Worm (Caenorhabditis elegans) whole organism, L1 larva: ENCODE measurements around the gene D1086.1.

Source experiments
- C34B4.2 ChIP-seq: sonication (generic microtip); optimal IDR thresholded peaks from 2 replicates; lab custom pipeline; 2017; ENCODE audit warnings: mild to moderate bottlenecking, missing genetic modification characterization, missing compliant biosample characterization
- aly-2 ChIP-seq: fragments of 150-350 bp; optimal IDR thresholded peaks from 2 replicates; lab custom pipeline; 2014; ENCODE audit warnings: missing biosample characterization, missing genetic modification characterization
- ama-1 ChIP-seq: fragments of 150-350 bp; optimal IDR thresholded peaks from 2 replicates; lab custom pipeline; 2014
- ceh-88 ChIP-seq: fragments of 200-800 bp; sonication (Bioruptor generic); IDR thresholded peaks from 2 replicates; pipeline ENCODE4 v1.3.6; 2022; ENCODE audit warnings: missing genetic modification characterization, missing compliant biosample characterization
- egl-27 ChIP-seq, 2 experiments: fragments of 150-350 bp in 1 of 2; sonication (generic microtip); optimal IDR thresholded peaks; 3 replicates each; lab custom pipeline; 2017 to 2018; ENCODE audit warnings: missing biosample characterization in 2 of 2, missing genetic modification characterization in 2 of 2, missing genetic modification reagents in 2 of 2
- elt-2 ChIP-seq: sonication (generic microtip); optimal IDR thresholded peaks from 2 replicates; lab custom pipeline; 2016; ENCODE audit warnings: missing genetic modification characterization, mild to moderate bottlenecking, inconsistent platforms, missing compliant biosample characterization, missing genetic modification reagents
- elt-3 ChIP-seq, 6 experiments: fragments of 150-350 bp in 1 of 6; sonication (generic microtip); optimal IDR thresholded peaks; 2 replicates each; lab custom pipeline; 2017 to 2018; ENCODE audit warnings: missing biosample characterization in 6 of 6, missing genetic modification characterization in 6 of 6, inconsistent platforms in 1 of 6
- fkh-10 ChIP-seq: sonication (generic microtip); optimal IDR thresholded peaks from 2 replicates; lab custom pipeline; 2017; ENCODE audit warnings: missing biosample characterization, missing genetic modification reagents, missing genetic modification characterization
- fos-1 ChIP-seq: fragments of 150-350 bp; optimal IDR thresholded peaks from 2 replicates; lab custom pipeline; 2014; ENCODE audit warnings: missing biosample characterization, missing genetic modification characterization
- lin-35 ChIP-seq, 2 experiments: fragments of 150-350 bp; optimal IDR thresholded peaks; 2 replicates each; lab custom pipeline; 2014; ENCODE audit warnings: missing biosample characterization in 2 of 2, missing genetic modification characterization in 2 of 2, missing genetic modification reagents in 2 of 2
- nhr-71 ChIP-seq: sonication (generic microtip); optimal IDR thresholded peaks from 2 replicates; lab custom pipeline; 2016; ENCODE audit warnings: mild to moderate bottlenecking, missing genetic modification characterization, moderate library complexity, missing compliant biosample characterization
- snpc-4 ChIP-seq: fragments of 150-350 bp; optimal IDR thresholded peaks from 2 replicates; lab custom pipeline; 2014; ENCODE audit warnings: missing biosample characterization, missing genetic modification characterization
- zip-4 ChIP-seq: fragments of 200-800 bp; sonication (Bioruptor generic); optimal IDR thresholded peaks from 2 replicates; lab custom pipeline; 2018; ENCODE audit warnings: mild to moderate bottlenecking, missing genetic modification characterization, moderate library complexity, missing compliant biosample characterization
- ztf-11 ChIP-seq, 2 experiments: sonication (generic microtip); optimal IDR thresholded peaks; 2 replicates each; lab custom pipeline; 2016 to 2017; ENCODE audit warnings: missing genetic modification characterization in 2 of 2, missing biosample characterization in 1 of 2, missing compliant biosample characterization in 1 of 2

- TF ChIP-seq egl-27 (tag; optimal IDR thresholded peaks at IDR 0.05; lab: Kevin White, UChicago): no peak
- no peak for TF ChIP-seq ztf-11 (tag; optimal IDR thresholded peaks at IDR 0.05; lab: Kevin White, UChicago)
- no peak for TF ChIP-seq aly-2 (tag; lab: Kevin White, UChicago)
- TF ChIP-seq elt-2: peak; percentile 39
- no peak for TF ChIP-seq ama-1 (lab: Kevin White, UChicago)
- TF ChIP-seq snpc-4: no peak
- TF ChIP-seq fos-1 (tag; lab: Kevin White, UChicago): peak; percentile 2
- TF ChIP-seq zip-4 (GFP tag; lab: Kevin White, UChicago): no peak
- peak; percentile 12 to 51 for TF ChIP-seq lin-35 (GFP tag; optimal IDR thresholded peaks at IDR 0.05; lab: Kevin White, UChicago)
- TF ChIP-seq fkh-10 (GFP tag; lab: Kevin White, UChicago): no peak
- TF ChIP-seq ceh-88 (GFP tag; lab: Robert Waterston, UW): no peak
- no peak for TF ChIP-seq C34B4.2 (tag; lab: Kevin White, UChicago)
- TF ChIP-seq elt-3 (tag; optimal IDR thresholded peaks at IDR 0.05; lab: Kevin White, UChicago): no peak
- TF ChIP-seq nhr-71 (tag; lab: Kevin White, UChicago): peak; percentile 6
Measured at ce11 chrV:14133002-14133763, 34.5 kb downstream of the D1086.1 start.
